Worm (Caenorhabditis elegans) whole organism, L1 larva: ENCODE measurements around the gene ubc-7.

ENCODE experiments used
- Y116A8C.19 ChIP-seq: sonication (generic microtip); optimal IDR thresholded peaks from 2 replicates; lab custom pipeline; 2016; ENCODE audit warnings: missing compliant biosample characterization, missing genetic modification characterization, borderline replicate concordance
- aha-1 ChIP-seq: fragments of 150-350 bp; optimal IDR thresholded peaks from 2 replicates; lab custom pipeline; 2014; ENCODE audit warnings: missing biosample characterization, missing genetic modification characterization
- ceh-8 ChIP-seq: fragments of 200-800 bp; sonication (Bioruptor generic); optimal IDR thresholded peaks from 2 replicates; lab custom pipeline; 2018; ENCODE audit warnings: mild to moderate bottlenecking, missing genetic modification characterization, moderate library complexity, missing compliant biosample characterization
- dsc-1 ChIP-seq: sonication (generic microtip); optimal IDR thresholded peaks from 2 replicates; lab custom pipeline; 2016; ENCODE audit warnings: mild to moderate bottlenecking, missing genetic modification characterization, missing compliant biosample characterization
- elt-2 ChIP-seq: sonication (generic microtip); optimal IDR thresholded peaks from 2 replicates; lab custom pipeline; 2016; ENCODE audit warnings: missing genetic modification characterization, mild to moderate bottlenecking, inconsistent platforms, missing compliant biosample characterization, missing genetic modification reagents
- fkh-8 ChIP-seq: sonication (generic microtip); optimal IDR thresholded peaks from 2 replicates; lab custom pipeline; 2016; ENCODE audit warnings: mild to moderate bottlenecking, missing genetic modification characterization, missing compliant biosample characterization
- fos-1 ChIP-seq: fragments of 150-350 bp; optimal IDR thresholded peaks from 2 replicates; lab custom pipeline; 2014; ENCODE audit warnings: missing biosample characterization, missing genetic modification characterization
- hlh-4 ChIP-seq: sonication (generic microtip); optimal IDR thresholded peaks from 2 replicates; lab custom pipeline; 2016; ENCODE audit warnings: mild to moderate bottlenecking, missing genetic modification characterization, missing compliant biosample characterization
- hpl-2 ChIP-seq: fragments of 150-350 bp; optimal IDR thresholded peaks from 2 replicates; lab custom pipeline; 2014; ENCODE audit warnings: missing biosample characterization, missing genetic modification reagents, missing genetic modification characterization
- irx-1 ChIP-seq: sonication (generic microtip); optimal IDR thresholded peaks from 2 replicates; lab custom pipeline; 2016; ENCODE audit warnings: missing genetic modification characterization, missing compliant biosample characterization
- lin-14 ChIP-seq: fragments of 200-800 bp; sonication (Bioruptor generic); optimal IDR thresholded peaks from 2 replicates; lab custom pipeline; 2018; ENCODE audit warnings: mild to moderate bottlenecking, missing genetic modification characterization, moderate library complexity, missing compliant biosample characterization
- lin-15B ChIP-seq: fragments of 150-350 bp; sonication (generic microtip); optimal IDR thresholded peaks from 3 replicates; lab custom pipeline; 2014; ENCODE audit warnings: missing biosample characterization, missing genetic modification characterization
- lin-35 ChIP-seq, 2 experiments: fragments of 150-350 bp; optimal IDR thresholded peaks; 2 replicates each; lab custom pipeline; 2014; ENCODE audit warnings: missing biosample characterization in 2 of 2, missing genetic modification characterization in 2 of 2, missing genetic modification reagents in 2 of 2
- lsy-2 ChIP-seq, 2 experiments: fragments of 150-350 bp; optimal IDR thresholded peaks; 2 replicates each; lab custom pipeline; 2014; ENCODE audit warnings: missing biosample characterization in 2 of 2, missing genetic modification characterization in 2 of 2
- mdl-1 ChIP-seq, 2 experiments: fragments of 150-350 bp; optimal IDR thresholded peaks; 2 replicates each; lab custom pipeline; 2014 to 2017; ENCODE audit warnings: missing biosample characterization in 2 of 2, missing genetic modification characterization in 2 of 2, inconsistent platforms in 1 of 2
- mef-2 ChIP-seq: fragments of 150-350 bp; optimal IDR thresholded peaks from 2 replicates; lab custom pipeline; 2014; ENCODE audit warnings: missing biosample characterization, missing genetic modification characterization
- mep-1 ChIP-seq: fragments of 150-350 bp; optimal IDR thresholded peaks from 2 replicates; lab custom pipeline; 2014; ENCODE audit warnings: missing biosample characterization, missing genetic modification characterization
- nhr-12 ChIP-seq: sonication (generic microtip); optimal IDR thresholded peaks from 2 replicates; lab custom pipeline; 2017; ENCODE audit warnings: missing biosample characterization, missing genetic modification characterization
- nhr-47 ChIP-seq: sonication (generic microtip); optimal IDR thresholded peaks from 2 replicates; lab custom pipeline; 2016; ENCODE audit warnings: mild to moderate bottlenecking, missing genetic modification characterization, moderate library complexity, missing compliant biosample characterization
- nhr-71 ChIP-seq: sonication (generic microtip); optimal IDR thresholded peaks from 2 replicates; lab custom pipeline; 2016; ENCODE audit warnings: mild to moderate bottlenecking, missing genetic modification characterization, moderate library complexity, missing compliant biosample characterization
- nhr-76 ChIP-seq: sonication (generic microtip); optimal IDR thresholded peaks from 2 replicates; lab custom pipeline; 2017; ENCODE audit warnings: missing biosample characterization, missing genetic modification characterization
- nhr-84 ChIP-seq: sonication (generic microtip); optimal IDR thresholded peaks from 2 replicates; lab custom pipeline; 2017; ENCODE audit warnings: missing biosample characterization, missing genetic modification characterization
- nhr-85 ChIP-seq: sonication (generic microtip); peaks from one replicate; lab custom pipeline; 2016; ENCODE audit warnings: missing genetic modification characterization, inconsistent platforms, missing compliant biosample characterization
- nhr-90 ChIP-seq: sonication (generic microtip); optimal IDR thresholded peaks from 2 replicates; lab custom pipeline; 2016; ENCODE audit warnings: mild to moderate bottlenecking, missing genetic modification characterization, missing compliant biosample characterization; ENCODE audit not compliant: poor library complexity
- pax-3 ChIP-seq: fragments of 200-800 bp; sonication (Bioruptor generic); optimal IDR thresholded peaks from 2 replicates; lab custom pipeline; 2018; ENCODE audit warnings: mild to moderate bottlenecking, missing genetic modification characterization, moderate library complexity, missing compliant biosample characterization
- snpc-4 ChIP-seq: fragments of 150-350 bp; optimal IDR thresholded peaks from 2 replicates; lab custom pipeline; 2014; ENCODE audit warnings: missing biosample characterization, missing genetic modification characterization
- snu-23 ChIP-seq: sonication (generic microtip); optimal IDR thresholded peaks from 2 replicates; lab custom pipeline; 2016; ENCODE audit warnings: missing genetic modification characterization, missing compliant biosample characterization
- sox-4 ChIP-seq: sonication (generic microtip); optimal IDR thresholded peaks from 2 replicates; lab custom pipeline; 2016; ENCODE audit warnings: missing genetic modification characterization, missing compliant biosample characterization
- swsn-7 ChIP-seq: sonication (generic microtip); optimal IDR thresholded peaks from 2 replicates; lab custom pipeline; 2016; ENCODE audit warnings: missing genetic modification characterization, missing compliant biosample characterization
- vab-15 ChIP-seq: sonication (generic microtip); optimal IDR thresholded peaks from 2 replicates; lab custom pipeline; 2017; ENCODE audit warnings: missing genotype, mild to moderate bottlenecking, missing genetic modification characterization, missing compliant biosample characterization
- zag-1 ChIP-seq: fragments of 150-350 bp; optimal IDR thresholded peaks from 2 replicates; lab custom pipeline; 2014; ENCODE audit warnings: missing biosample characterization, missing genetic modification characterization
- zip-4 ChIP-seq: fragments of 200-800 bp; sonication (Bioruptor generic); optimal IDR thresholded peaks from 2 replicates; lab custom pipeline; 2018; ENCODE audit warnings: mild to moderate bottlenecking, missing genetic modification characterization, moderate library complexity, missing compliant biosample characterization

ubc-7 gene

DNA sequence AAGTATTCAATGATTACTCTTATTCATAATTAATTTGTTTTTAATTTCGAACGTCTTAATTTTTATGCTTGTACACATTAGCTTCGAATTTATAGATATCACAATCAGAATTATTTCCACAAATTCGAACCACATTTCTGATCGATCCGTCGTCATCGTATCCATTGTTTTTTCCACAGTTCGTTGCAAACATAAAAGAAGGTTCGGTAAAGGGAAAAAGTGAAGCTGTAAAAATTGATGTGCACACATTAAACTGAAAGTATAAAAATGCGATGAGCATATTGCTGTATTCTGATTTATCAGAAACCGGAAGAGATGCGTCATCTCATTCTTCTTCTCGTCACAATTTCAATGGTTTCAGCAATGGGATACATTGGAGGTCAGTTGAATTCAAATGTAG, 33.9 kb downstream of the ubc-7 start, which contains the start of gene C48B4.12 (continued):
- TF ChIP-seq pax-3 (tag; lab: Kevin White, UChicago) (no peak), lin-35 (GFP tag; optimal IDR thresholded peaks at IDR 0.05; lab: Kevin White, UChicago) (no peak), zip-4 (GFP tag; lab: Kevin White, UChicago) (no peak)
- TF ChIP-seq, all 84 proteins: peak for 0

- TF ChIP-seq hlh-4 (tag; lab: Kevin White, UChicago) (no peak), aha-1 (tag; lab: Kevin White, UChicago) (no peak), lin-15B (tag; lab: Kevin White, UChicago) (no peak), fos-1 (no peak), nhr-12 (tag; lab: Kevin White, UChicago) (no peak), mef-2 (no peak)
Measured at ce11 chrIII:9595563-9595962, 35.4 kb downstream of the ubc-7 start, which contains the start of gene rom-2. TSS of gene rom-2 (minus strand) at chrIII:9595663.

ce11 chrIII:9592118-9592517, 38.8 kb downstream of the ubc-7 start, which contains the start of gene acox-1.5:
TSS of gene acox-1.5 (minus strand) at chrIII:9592192.
- TF ChIP-seq elt-2 (tag; lab: Kevin White, UChicago) = peak; percentile 35
- no peak for TF ChIP-seq sox-4
- no peak for TF ChIP-seq pax-3 (tag; lab: Kevin White, UChicago)
- no peak for TF ChIP-seq mdl-1 (tag; optimal IDR thresholded peaks at IDR 0.05; lab: Kevin White, UChicago)
- TF ChIP-seq nhr-71 = no peak

DNA sequence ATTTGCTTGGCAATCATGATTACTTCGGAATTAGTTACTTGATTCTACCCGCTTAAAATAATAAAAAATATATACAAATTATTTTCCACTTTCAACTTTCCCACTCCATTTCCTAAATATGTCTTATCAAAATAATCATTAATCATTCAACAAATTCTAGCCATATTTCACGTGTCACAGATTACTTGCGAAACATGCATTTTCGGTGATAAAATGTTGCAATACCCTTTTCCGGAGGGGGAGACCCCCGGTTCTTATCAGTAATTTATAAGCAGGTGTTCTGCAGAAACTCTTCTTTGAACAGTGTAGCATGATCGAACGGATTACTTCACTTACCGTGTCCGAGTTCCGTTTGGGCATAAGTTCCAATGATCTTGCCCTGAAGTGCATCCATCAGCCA, 40.8 kb downstream of the ubc-7 start:
- TF ChIP-seq Y116A8C.19 (tag; lab: Kevin White, UChicago) = no peak
- TF ChIP-seq elt-2 (tag; lab: Kevin White, UChicago) = peak; percentile 83
- peak in 1 of 2 experiments; percentile 2 for TF ChIP-seq mdl-1 (tag; optimal IDR thresholded peaks at IDR 0.05; lab: Kevin White, UChicago)

- TF ChIP-seq fkh-8 (tag; lab: Kevin White, UChicago) (peak; percentile 38), ceh-8 (GFP tag; lab: Kevin White, UChicago) (peak; percentile 94), snu-23 (GFP tag; lab: Kevin White, UChicago) (no peak), nhr-71 (peak; percentile 52), lin-14 (peak; percentile 72), lsy-2 (tag; optimal IDR thresholded peaks at IDR 0.05; lab: Kevin White, UChicago) (peak; percentile 5 to 29), nhr-90 (tag; lab: Kevin White, UChicago) (no peak), mep-1 (no peak), nhr-47 (tag; lab: Kevin White, UChicago) (peak; percentile 36), zag-1 (peak; percentile 6), irx-1 (tag; lab: Kevin White, UChicago) (no peak), nhr-85 (tag; lab: Kevin White, UChicago) (no peak)
Measured at ce11 chrIII:9585314-9585713, 45.7 kb downstream of the ubc-7 start.

DNA sequence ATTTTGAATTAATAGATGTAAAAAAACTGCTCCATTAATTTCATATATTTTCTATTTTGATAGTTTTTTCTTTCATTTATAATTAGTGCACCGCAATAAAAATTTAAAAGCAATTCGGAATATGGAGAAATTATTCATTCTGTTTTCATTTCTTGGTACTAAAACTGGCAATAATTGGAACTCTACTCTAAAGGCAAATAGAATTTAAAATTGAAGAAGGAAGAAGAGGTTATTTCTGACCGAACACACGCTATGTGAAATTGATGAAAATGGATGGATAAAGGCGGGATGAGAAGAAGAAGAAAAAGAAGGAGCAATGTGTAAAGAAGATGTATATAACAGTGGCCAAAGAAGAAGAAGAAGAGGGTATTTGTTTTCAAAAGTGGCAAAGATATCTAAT, 47.7 kb downstream of the ubc-7 start:
- no peak for TF ChIP-seq dsc-1 (tag; lab: Kevin White, UChicago)
- no peak for TF ChIP-seq swsn-7 (tag; lab: Kevin White, UChicago)
- no peak for TF ChIP-seq vab-15
- no peak for TF ChIP-seq hpl-2 (GFP tag; lab: Kevin White, UChicago)
- no peak for TF ChIP-seq nhr-84
- no peak for TF ChIP-seq nhr-76 (tag; lab: Kevin White, UChicago)
- no peak for TF ChIP-seq snpc-4 (tag; lab: Kevin White, UChicago)
